Fruit fly (Drosophila melanogaster): Measurements from ENCODE around the gene CG42680.
A peak's percentile ranks its signal among the peaks of the same experiment; 100 is the strongest.

Gene CG42680

DNA sequence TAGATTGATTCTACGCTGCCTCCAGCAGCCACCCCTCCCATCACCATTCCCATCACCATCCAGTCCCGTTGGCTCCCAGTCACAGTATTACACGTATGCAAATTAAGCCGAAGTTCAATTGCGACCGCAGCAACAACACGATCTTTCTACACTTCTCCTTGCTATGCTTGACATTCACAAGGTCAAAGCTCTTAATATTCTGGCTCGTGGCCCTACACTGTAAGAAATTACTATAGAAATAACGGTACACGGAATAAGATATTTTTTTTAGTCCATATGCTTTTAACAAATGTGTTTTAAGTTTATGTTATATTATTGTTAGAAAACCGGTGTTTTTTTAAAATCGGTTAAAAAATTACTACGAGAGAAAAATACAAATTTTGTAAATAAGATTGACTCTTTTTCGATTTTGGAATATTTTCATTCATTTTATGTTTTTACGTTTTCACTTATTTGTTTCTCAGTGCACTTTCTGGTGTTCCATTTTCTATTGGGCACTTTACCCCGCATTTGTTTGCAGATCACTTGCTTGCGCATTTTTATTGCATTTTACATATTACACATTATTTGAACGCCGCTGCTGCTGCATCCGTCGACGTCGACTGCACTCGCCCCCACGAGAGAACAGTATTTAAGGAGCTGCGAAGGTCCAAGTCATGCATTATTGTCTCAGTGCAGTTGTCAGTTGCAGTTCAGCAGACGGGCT is 27.0 kb upstream of the CG42680 start, which contains the start of the genes Adh and Adhr (continued):
- TF ChIP-seq CG8944 (GFP tag; optimal IDR thresholded peaks at IDR 0.05) = peak; percentile 47
- TF ChIP-seq Mrtf (GFP tag; IDR thresholded peaks at IDR 0.05) = peak; percentile 67; the same call in 2 of the 3 replicates
- TF ChIP-seq Max (GFP tag; optimal IDR thresholded peaks at IDR 0.05) = peak; percentile 29
- no peak for TF ChIP-seq gt (GFP tag; IDR thresholded peaks at IDR 0.05)
- TF ChIP-seq pros (GFP tag; optimal IDR thresholded peaks at IDR 0.05) = no peak
- peak; percentile 38 for TF ChIP-seq ab (GFP tag; optimal IDR thresholded peaks at IDR 0.05)
- TF ChIP-seq Sin3A (optimal IDR thresholded peaks at IDR 0.05) = no peak
- peak; percentile 69 for TF ChIP-seq CG15011 (GFP tag; optimal IDR thresholded peaks at IDR 0.05)
- peak; percentile 74 for TF ChIP-seq CG9437 (GFP tag; optimal IDR thresholded peaks at IDR 0.05)
- peak; percentile 86 for TF ChIP-seq CG12391 (tag; optimal IDR thresholded peaks at IDR 0.05)
- peak; percentile 82 for TF ChIP-seq bab2 (GFP tag; optimal IDR thresholded peaks at IDR 0.05)
- TF ChIP-seq trh (GFP tag; optimal IDR thresholded peaks at IDR 0.05) = peak; percentile 25
- TF ChIP-seq hb (GFP tag; IDR thresholded peaks at IDR 0.05; ENCODE audit: partially characterized antibody) = no peak
- TF ChIP-seq CG10209 (GFP tag; optimal IDR thresholded peaks at IDR 0.05) = peak; percentile 77
- no peak for TF ChIP-seq crol (GFP tag; IDR thresholded peaks at IDR 0.05)
- TF ChIP-seq chinmo (GFP tag; IDR thresholded peaks at IDR 0.05; ENCODE audit: partially characterized antibody) = no peak
- TF ChIP-seq sim (GFP tag; IDR thresholded peaks at IDR 0.05) = 0 out of 2 replicates have a peak, but pooled peaks have one; percentile 45
- peak; percentile 34; the same call in 1 of the 3 replicates for TF ChIP-seq CG7357 (GFP tag; IDR thresholded peaks at IDR 0.05)
- peak; percentile 77 for TF ChIP-seq lilli (GFP tag; optimal IDR thresholded peaks at IDR 0.05)
- TF ChIP-seq psq (GFP tag; optimal IDR thresholded peaks at IDR 0.05) = peak; percentile 39
- TF ChIP-seq Hmx (GFP tag; optimal IDR thresholded peaks at IDR 0.05) = peak; percentile 55
- no peak for TF ChIP-seq aop (GFP tag; IDR thresholded peaks at IDR 0.05)
- no peak for TF ChIP-seq mld (GFP tag; IDR thresholded peaks at IDR 0.05; ENCODE audit: partially characterized antibody)
- peak in 1 of 2 experiments; percentile 81 for TF ChIP-seq bsh (GFP tag; optimal IDR thresholded peaks at IDR 0.05)
- peak; percentile 71; the same call in 2 of the 3 replicates for TF ChIP-seq CG11456 (GFP tag; IDR thresholded peaks at IDR 0.05)
- TF ChIP-seq Dip2 (GFP tag; IDR thresholded peaks at IDR 0.05) = no peak
- TF ChIP-seq CG10654 (GFP tag; optimal IDR thresholded peaks at IDR 0.05) = peak; percentile 47
- TF ChIP-seq Dbx (GFP tag; IDR thresholded peaks at IDR 0.05) = peak; percentile 86
- peak; percentile 45 for TF ChIP-seq CHES-1-like (GFP tag; optimal IDR thresholded peaks at IDR 0.05)
- TF ChIP-seq CG3726 (GFP tag; IDR thresholded peaks at IDR 0.05) = no peak
- TF ChIP-seq NC2β (GFP tag; optimal IDR thresholded peaks at IDR 0.05) = no peak
- no peak; the same call in 1 of the 2 replicates for TF ChIP-seq peb (GFP tag; IDR thresholded peaks at IDR 0.05)
- TF ChIP-seq chm (GFP tag; IDR thresholded peaks at IDR 0.05) = no peak
- TF ChIP-seq CG8359 (GFP tag; optimal IDR thresholded peaks at IDR 0.05; ENCODE audit: borderline replicate concordance) = peak; percentile 23
- peak; percentile 80 for TF ChIP-seq row (GFP tag; IDR thresholded peaks at IDR 0.05)
- TF ChIP-seq CG17568 (GFP tag; optimal IDR thresholded peaks at IDR 0.05) = peak; percentile 33
- peak; percentile 40; the same call in 1 of the 2 replicates for TF ChIP-seq MBD-R2 (GFP tag; IDR thresholded peaks at IDR 0.05)
- no peak for TF ChIP-seq sna (GFP tag; IDR thresholded peaks at IDR 0.05; ENCODE audit: partially characterized antibody)
- TF ChIP-seq Spps (tag; optimal IDR thresholded peaks at IDR 0.05) = peak; percentile 49
- no peak for TF ChIP-seq CG6175 (GFP tag; IDR thresholded peaks at IDR 0.05)
- no peak for TF ChIP-seq Lhr (GFP tag; optimal IDR thresholded peaks at IDR 0.05)
- peak; percentile 55 for TF ChIP-seq CG18011 (GFP tag; optimal IDR thresholded peaks at IDR 0.05)
- TF ChIP-seq Xbp1 (GFP tag; optimal IDR thresholded peaks at IDR 0.05) = peak; percentile 54
- TF ChIP-seq CG17186 (GFP tag; optimal IDR thresholded peaks at IDR 0.05) = no peak
- TF ChIP-seq CG9215 (GFP tag; IDR thresholded peaks at IDR 0.05) = peak; percentile 64
- TF ChIP-seq CG17361 (GFP tag; IDR thresholded peaks at IDR 0.05) = peak; percentile 88
- peak; percentile 70 for TF ChIP-seq CG13624 (GFP tag; optimal IDR thresholded peaks at IDR 0.05)
- TF ChIP-seq eve (GFP tag; optimal IDR thresholded peaks at IDR 0.05) = peak in 1 of 2 experiments; percentile 76
- no peak for TF ChIP-seq Awh (GFP tag; IDR thresholded peaks at IDR 0.05)
- TF ChIP-seq pnt (GFP tag; optimal IDR thresholded peaks at IDR 0.05) = peak; percentile 45
